Fruit fly (Drosophila melanogaster) whole organism, embryonic: ENCODE measurements around the gene how.

Experiments used
- Bdp1 ChIP-seq: fragments of 200-800 bp; sonication (Bioruptor generic); optimal IDR thresholded peaks from 3 replicates; lab custom pipeline; 2016; ENCODE audit warnings: missing biosample characterization, missing genetic modification characterization
- CG10543 ChIP-seq: fragments of 200-800 bp; sonication (Bioruptor generic); optimal IDR thresholded peaks from 3 replicates; lab custom pipeline; 2017; ENCODE audit warnings: missing biosample characterization, mild to moderate bottlenecking, missing genetic modification characterization, moderate library complexity
- CG12104 ChIP-seq: fragments of 200-800 bp; sonication (Bioruptor generic); optimal IDR thresholded peaks from 3 replicates; lab custom pipeline; 2016; ENCODE audit warnings: missing biosample characterization, missing genetic modification characterization
- CG12942 ChIP-seq: fragments of 200-800 bp; sonication (Bioruptor generic); optimal IDR thresholded peaks from 3 replicates; lab custom pipeline; 2016; ENCODE audit warnings: missing biosample characterization, missing genetic modification characterization
- CG13296 ChIP-seq: fragments of 200-800 bp; sonication (Bioruptor generic); optimal IDR thresholded peaks from 3 replicates; lab custom pipeline; 2018; ENCODE audit warnings: missing biosample characterization, mild to moderate bottlenecking, missing genetic modification characterization
- CG17328 ChIP-seq: fragments of 200-800 bp; sonication (Bioruptor generic); IDR thresholded peaks from 2 replicates; pipeline ENCODE4 v1.3.6; 2022; ENCODE audit warnings: missing biosample characterization, missing genetic modification characterization
- CG18599 ChIP-seq: fragments of 200-800 bp; sonication (Bioruptor generic); optimal IDR thresholded peaks from 3 replicates; lab custom pipeline; 2017; ENCODE audit warnings: missing biosample characterization, missing genetic modification characterization, mild to moderate bottlenecking, moderate library complexity, missing genetic modification reagents
- CG2129 ChIP-seq: fragments of 200-800 bp; sonication (Bioruptor generic); IDR thresholded peaks from 2 replicates; pipeline ENCODE4 v1.3.6; 2022; ENCODE audit warnings: missing biosample characterization, missing genetic modification characterization; ENCODE audit not compliant: partially characterized antibody
- CG30020 ChIP-seq: fragments of 200-800 bp; optimal IDR thresholded peaks from 2 replicates; lab custom pipeline; 2019; ENCODE audit warnings: missing biosample characterization, mild to moderate bottlenecking, missing genetic modification characterization, moderate library complexity
- CG32767 ChIP-seq: fragments of 200-800 bp; sonication (Bioruptor generic); IDR thresholded peaks from 2 replicates; pipeline ENCODE4 v1.3.6; 2022; ENCODE audit warnings: missing biosample characterization, missing genetic modification characterization
- CG3407 ChIP-seq: fragments of 200-800 bp; sonication (Bioruptor generic); optimal IDR thresholded peaks from 2 replicates; lab custom pipeline; 2018; ENCODE audit warnings: missing biosample characterization, mild to moderate bottlenecking, missing genetic modification characterization
- CG3847 ChIP-seq: fragments of 200-800 bp; sonication (Bioruptor generic); IDR thresholded peaks from 2 replicates; pipeline ENCODE4 v1.3.6; 2022; ENCODE audit warnings: missing biosample characterization, missing genetic modification characterization
- CG4730 ChIP-seq: fragments of 200-800 bp; sonication (Bioruptor generic); IDR thresholded peaks from 2 replicates; pipeline ENCODE4 v1.3.6; 2022; ENCODE audit warnings: missing biosample characterization, missing genetic modification characterization
- CG6813 ChIP-seq: fragments of 200-800 bp; sonication (Bioruptor generic); optimal IDR thresholded peaks from 2 replicates; lab custom pipeline; 2017; ENCODE audit warnings: missing biosample characterization, missing genetic modification characterization, mild to moderate bottlenecking, moderate library complexity, missing genetic modification reagents
- CG7372 ChIP-seq: fragments of 200-800 bp; sonication (Bioruptor generic); IDR thresholded peaks from 2 replicates; pipeline ENCODE4 v1.3.6; 2022; ENCODE audit warnings: missing biosample characterization, missing genetic modification characterization
- CG7928 ChIP-seq: fragments of 200-800 bp; sonication (Bioruptor generic); optimal IDR thresholded peaks from 2 replicates; lab custom pipeline; 2017; ENCODE audit warnings: missing biosample characterization, mild to moderate bottlenecking, missing genetic modification characterization
- CG8765 ChIP-seq: fragments of 200-800 bp; sonication (Bioruptor generic); IDR thresholded peaks from 2 replicates; pipeline ENCODE4 v1.3.6; 2022; ENCODE audit warnings: missing biosample characterization, missing genetic modification characterization
- Dbx ChIP-seq: fragments of 200-800 bp; sonication (Bioruptor generic); IDR thresholded peaks from 3 replicates; pipeline ENCODE4 v1.3.6; 2022; ENCODE audit warnings: missing biosample characterization, missing genetic modification characterization
- Deaf1 ChIP-seq: fragments of 200-800 bp; optimal IDR thresholded peaks from 3 replicates; lab custom pipeline; 2019; ENCODE audit warnings: missing biosample characterization, mild to moderate bottlenecking, missing genetic modification characterization, moderate library complexity
- Dip3 ChIP-seq: fragments of 200-800 bp; sonication (Bioruptor generic); optimal IDR thresholded peaks from 3 replicates; lab custom pipeline; 2016; ENCODE audit warnings: missing biosample characterization, missing genetic modification characterization
- Dref ChIP-seq: fragments of 200-800 bp; sonication (Bioruptor generic); IDR thresholded peaks from 2 replicates; pipeline ENCODE4 v1.3.6; 2022; ENCODE audit warnings: missing biosample characterization, missing genetic modification characterization
- Elba2 ChIP-seq: fragments of 200-800 bp; sonication (Bioruptor generic); optimal IDR thresholded peaks from 3 replicates; lab custom pipeline; 2016; ENCODE audit warnings: missing biosample characterization, missing genetic modification characterization
- Fer2 ChIP-seq: fragments of 200-800 bp; sonication (Bioruptor generic); optimal IDR thresholded peaks from 2 replicates; lab custom pipeline; 2018; ENCODE audit warnings: missing biosample characterization, mild to moderate bottlenecking, missing genetic modification characterization, moderate library complexity
- Hmx ChIP-seq: fragments of 200-800 bp; sonication (Bioruptor generic); optimal IDR thresholded peaks from 2 replicates; lab custom pipeline; 2016; ENCODE audit warnings: missing biosample characterization, missing genetic modification characterization
- Meics ChIP-seq: fragments of 200-800 bp; sonication (Bioruptor generic); optimal IDR thresholded peaks from 2 replicates; lab custom pipeline; 2017; ENCODE audit warnings: missing biosample characterization, mild to moderate bottlenecking, missing genetic modification characterization
- NK7.1 ChIP-seq: fragments of 200-800 bp; sonication (Bioruptor generic); optimal IDR thresholded peaks from 3 replicates; lab custom pipeline; 2016; ENCODE audit warnings: missing biosample characterization, missing genetic modification characterization
- Oli ChIP-seq: fragments of 200-800 bp; sonication (Bioruptor generic); optimal IDR thresholded peaks from 2 replicates; lab custom pipeline; 2018; ENCODE audit warnings: missing biosample characterization, mild to moderate bottlenecking, missing genetic modification characterization, moderate library complexity
- Side ChIP-seq: fragments of 200-800 bp; sonication (Bioruptor generic); optimal IDR thresholded peaks from 2 replicates; lab custom pipeline; 2016; ENCODE audit warnings: missing biosample characterization, missing genetic modification characterization
- Stat92E ChIP-seq, 3 experiments: fragments of >200 bp in 2 of 3; fragments of 200-800 bp in 1 of 3; sonication (Bioruptor generic) in 1 of 3; optimal IDR thresholded peaks; 2 replicates each; lab custom pipeline; 2017 to 2019; ENCODE audit warnings: missing biosample characterization in 3 of 3, missing genetic modification characterization in 3 of 3, mild to moderate bottlenecking in 1 of 3, moderate library complexity in 1 of 3
- Trl ChIP-seq, 3 experiments: fragments of >200 bp in 2 of 3; fragments of 200-800 bp in 1 of 3; sonication (Bioruptor generic) in 1 of 3; optimal IDR thresholded peaks; 2 replicates in 1 of 3; 3 replicates in 2 of 3; lab custom pipeline; 2016 to 2017; ENCODE audit warnings: missing biosample characterization in 1 of 3, missing genetic modification characterization in 1 of 3
- Usf ChIP-seq: fragments of 200-800 bp; sonication (Bioruptor generic); optimal IDR thresholded peaks from 2 replicates; lab custom pipeline; 2017; ENCODE audit warnings: missing genotype, missing biosample characterization, missing genetic modification characterization
- amos ChIP-seq: fragments of 200-800 bp; sonication (Bioruptor generic); IDR thresholded peaks from 2 replicates; pipeline ENCODE4 v1.3.6; 2022; ENCODE audit warnings: missing biosample characterization, missing genetic modification characterization; ENCODE audit not compliant: partially characterized antibody
- aop ChIP-seq: fragments of 200-800 bp; sonication (Bioruptor generic); IDR thresholded peaks from 2 replicates; pipeline ENCODE4 v1.3.6; 2022; ENCODE audit warnings: missing biosample characterization, missing genetic modification characterization
- ap ChIP-seq: fragments of 200-800 bp; sonication (Bioruptor generic); IDR thresholded peaks from 2 replicates; pipeline ENCODE4 v1.3.6; 2022; ENCODE audit warnings: missing biosample characterization, missing genetic modification characterization
- bab2 ChIP-seq: fragments of 200-800 bp; sonication (Bioruptor generic); optimal IDR thresholded peaks from 2 replicates; lab custom pipeline; 2016; ENCODE audit warnings: missing biosample characterization, missing genetic modification characterization
- caup ChIP-seq: fragments of 200-800 bp; sonication (Bioruptor generic); optimal IDR thresholded peaks from 3 replicates; lab custom pipeline; 2017; ENCODE audit warnings: missing biosample characterization, mild to moderate bottlenecking, missing genetic modification characterization, moderate library complexity; ENCODE audit not compliant: severe bottlenecking
- crc ChIP-seq: fragments of 200-800 bp; sonication (Bioruptor generic); optimal IDR thresholded peaks from 2 replicates; lab custom pipeline; 2016; ENCODE audit warnings: missing biosample characterization, missing genetic modification characterization
- dati ChIP-seq: fragments of 200-800 bp; sonication (Bioruptor generic); IDR thresholded peaks from 2 replicates; pipeline ENCODE4 v1.3.6; 2022; ENCODE audit warnings: missing biosample characterization, missing genetic modification characterization
- ewg ChIP-seq: fragments of 200-800 bp; sonication (Bioruptor generic); optimal IDR thresholded peaks from 3 replicates; lab custom pipeline; 2017; ENCODE audit warnings: mild to moderate bottlenecking, missing biosample characterization, missing genetic modification reagents, missing genetic modification characterization
- fru ChIP-seq: fragments of >200 bp; optimal IDR thresholded peaks from 2 replicates; lab custom pipeline; 2017
- lola ChIP-seq, 3 experiments: fragments of >200 bp in 2 of 3; fragments of 200-800 bp in 1 of 3; sonication (Bioruptor generic) in 1 of 3; optimal IDR thresholded peaks; 2 replicates each; lab custom pipeline; 2017 to 2019; ENCODE audit warnings: missing biosample characterization in 3 of 3, missing genetic modification characterization in 3 of 3, mild to moderate bottlenecking in 1 of 3, moderate library complexity in 1 of 3
- p53 ChIP-seq: fragments of 200-800 bp; sonication (Bioruptor generic); optimal IDR thresholded peaks from 2 replicates; lab custom pipeline; 2016; ENCODE audit warnings: missing biosample characterization, missing genetic modification characterization
- pb ChIP-seq: fragments of 200-800 bp; sonication (Bioruptor generic); optimal IDR thresholded peaks from 3 replicates; lab custom pipeline; 2016; ENCODE audit warnings: missing biosample characterization, missing genetic modification characterization
- scrt ChIP-seq: fragments of 200-800 bp; sonication (Bioruptor generic); optimal IDR thresholded peaks from 2 replicates; lab custom pipeline; 2018; ENCODE audit warnings: missing biosample characterization, mild to moderate bottlenecking, missing genetic modification characterization, moderate library complexity
- sisA ChIP-seq: fragments of 200-800 bp; sonication (Bioruptor generic); IDR thresholded peaks from 2 replicates; pipeline ENCODE4 v1.3.6; 2022; ENCODE audit warnings: missing biosample characterization, missing genetic modification characterization
- sna ChIP-seq: fragments of 200-800 bp; sonication (Bioruptor generic); IDR thresholded peaks from 2 replicates; pipeline ENCODE4 v1.3.6; 2022; ENCODE audit warnings: missing biosample characterization, missing genetic modification characterization; ENCODE audit not compliant: partially characterized antibody
- ttk ChIP-seq: fragments of 200-800 bp; sonication (Bioruptor generic); IDR thresholded peaks from 2 replicates; pipeline ENCODE4 v2.1.2; 2022; ENCODE audit warnings: missing biosample characterization, missing genetic modification characterization
- vnd ChIP-seq: fragments of 200-800 bp; sonication (Bioruptor generic); IDR thresholded peaks from 3 replicates; pipeline ENCODE4 v1.3.6; 2022; ENCODE audit warnings: missing biosample characterization, missing genetic modification characterization; ENCODE audit not compliant: partially characterized antibody
- vvl ChIP-seq: fragments of 200-800 bp; sonication (Bioruptor generic); IDR thresholded peaks from 2 replicates; pipeline ENCODE4 v1.3.6; 2022; ENCODE audit warnings: missing biosample characterization, missing genetic modification characterization
- wek ChIP-seq: fragments of 200-800 bp; sonication (Bioruptor generic); optimal IDR thresholded peaks from 3 replicates; lab custom pipeline; 2018; ENCODE audit warnings: missing biosample characterization, mild to moderate bottlenecking, missing genetic modification characterization, moderate library complexity

Gene how

dm6 chr3R:22034160-22034742 lies 7.7 kb upstream of the how start, which contains the start of the genes CG45099, CG6015, pit and Fadd (continued):
- no peak for TF ChIP-seq caup (GFP tag; lab: Kevin White, UChicago)
- peak; percentile 74 for TF ChIP-seq Dref (GFP tag; lab: Robert Waterston, UW)
- peak; percentile 59; the same call in 1 of the 2 replicates for TF ChIP-seq amos
- peak; percentile 64 for TF ChIP-seq CG7928
- no peak for TF ChIP-seq CG2129
- TF ChIP-seq CG3407 (GFP tag; lab: Kevin White, UChicago) = no peak
- no peak for TF ChIP-seq Oli
- no peak for TF ChIP-seq Bdp1 (GFP tag; lab: Kevin White, UChicago)
- no peak for TF ChIP-seq CG17328
- TF ChIP-seq CG12104 (GFP tag; lab: Kevin White, UChicago) = no peak
- TF ChIP-seq sisA (GFP tag; lab: Robert Waterston, UW) = no peak
- no peak for TF ChIP-seq p53 (GFP tag; lab: Kevin White, UChicago)
- no peak for TF ChIP-seq vvl (GFP tag; lab: Robert Waterston, UW)
- no peak for TF ChIP-seq bab2 (GFP tag; lab: Kevin White, UChicago)
- peak; percentile 28; the same call in 1 of the 2 replicates for TF ChIP-seq CG3847 (GFP tag; lab: Robert Waterston, UW)
- no peak for TF ChIP-seq ap (GFP tag; lab: Robert Waterston, UW)
- TF ChIP-seq CG30020 (tag; lab: Kevin White, UChicago) = peak; percentile 50
- no peak for TF ChIP-seq CG10543 (GFP tag; lab: Kevin White, UChicago)
- TF ChIP-seq Meics (GFP tag; lab: Kevin White, UChicago) = no peak
- no peak for TF ChIP-seq Trl (optimal IDR thresholded peaks at IDR 0.05; lab: Kevin White, UChicago)
- TF ChIP-seq Trl (GFP tag; optimal IDR thresholded peaks at IDR 0.05; lab: Kevin White, UChicago) = no peak
- no peak for TF ChIP-seq crc (GFP tag; lab: Kevin White, UChicago)
- no peak for TF ChIP-seq pb (GFP tag; lab: Kevin White, UChicago)
- peak; percentile 60; the same call in 1 of the 2 replicates for TF ChIP-seq sna (GFP tag; lab: Robert Waterston, UW)
- no peak for TF ChIP-seq Dbx (GFP tag; lab: Robert Waterston, UW)
- TF ChIP-seq CG4730 (GFP tag; lab: Robert Waterston, UW) = no peak
- no peak for TF ChIP-seq Usf (GFP tag; lab: Kevin White, UChicago)
- TF ChIP-seq ewg (GFP tag; lab: Kevin White, UChicago) = no peak
- peak; percentile 51; the same call in 1 of the 3 replicates for TF ChIP-seq vnd (GFP tag; lab: Robert Waterston, UW)
- TF ChIP-seq CG8765 = no peak
- no peak for TF ChIP-seq CG32767 (GFP tag; lab: Robert Waterston, UW)
- no peak for TF ChIP-seq Hmx (GFP tag; lab: Kevin White, UChicago)
- no peak for TF ChIP-seq CG7372 (GFP tag; lab: Robert Waterston, UW)
- no peak for TF ChIP-seq Deaf1
- no peak for TF ChIP-seq scrt (GFP tag; lab: Kevin White, UChicago)
- TF ChIP-seq Fer2 (tag; lab: Kevin White, UChicago) = no peak
- no peak for TF ChIP-seq Dip3
- no peak for TF ChIP-seq fru (lab: Kevin White, UChicago)
- peak in 1 of 3 experiments; percentile 52 for TF ChIP-seq Stat92E (GFP tag; optimal IDR thresholded peaks at IDR 0.05; lab: Kevin White, UChicago)
- no peak for TF ChIP-seq lola (GFP tag; optimal IDR thresholded peaks at IDR 0.05; lab: Kevin White, UChicago)
- no peak for TF ChIP-seq CG18599 (GFP tag; lab: Kevin White, UChicago)
- TF ChIP-seq dati (GFP tag; lab: Robert Waterston, UW) = no peak
- TF ChIP-seq CG13296 (GFP tag; lab: Kevin White, UChicago) = no peak
- no peak for TF ChIP-seq CG6813
- no peak for TF ChIP-seq Elba2
- no peak for TF ChIP-seq wek
- no peak for TF ChIP-seq aop (GFP tag; lab: Robert Waterston, UW)
- TF ChIP-seq NK7.1 (GFP tag; lab: Kevin White, UChicago) = no peak
- TF ChIP-seq ttk (GFP tag; lab: Robert Waterston, UW) = no peak
- TF ChIP-seq Side (GFP tag; lab: Kevin White, UChicago) = no peak
- TF ChIP-seq CG12942 (GFP tag; lab: Kevin White, UChicago) = no peak
